Worm (Caenorhabditis elegans) whole organism, midembryonic: ENCODE data around the gene M110.10.

Source experiments
- T22C8.4 ChIP-seq: fragments of 200-800 bp; sonication (Bioruptor generic); IDR thresholded peaks from 2 replicates; pipeline ENCODE4 v1.3.6; 2022; ENCODE audit warnings: missing genetic modification characterization, missing compliant biosample characterization
- flt-1 ChIP-seq: fragments of 200-800 bp; sonication (Bioruptor generic); IDR thresholded peaks from 2 replicates; pipeline ENCODE4 v1.3.6; 2022; ENCODE audit warnings: missing genetic modification characterization, missing compliant biosample characterization
- klf-2 ChIP-seq: fragments of 200-800 bp; sonication (Bioruptor generic); conservative IDR thresholded peaks from 2 replicates; pipeline ENCODE4 v1.3.6; 2022; ENCODE audit warnings: missing genetic modification reagents, missing genetic modification characterization, missing compliant biosample characterization
- med-1 ChIP-seq: sonication (generic microtip); optimal IDR thresholded peaks from 2 replicates; lab custom pipeline; 2017; ENCODE audit warnings: missing genetic modification characterization, mild to moderate bottlenecking, missing compliant biosample characterization, antibody characterized with exemption, missing genetic modification reagents; ENCODE audit not compliant: insufficient read depth
- ref-1 ChIP-seq: fragments of 200-800 bp; sonication (Bioruptor generic); conservative IDR thresholded peaks from 2 replicates; pipeline ENCODE4 v1.3.6; 2022; ENCODE audit warnings: missing genetic modification reagents, missing genetic modification characterization, missing compliant biosample characterization

DNA sequence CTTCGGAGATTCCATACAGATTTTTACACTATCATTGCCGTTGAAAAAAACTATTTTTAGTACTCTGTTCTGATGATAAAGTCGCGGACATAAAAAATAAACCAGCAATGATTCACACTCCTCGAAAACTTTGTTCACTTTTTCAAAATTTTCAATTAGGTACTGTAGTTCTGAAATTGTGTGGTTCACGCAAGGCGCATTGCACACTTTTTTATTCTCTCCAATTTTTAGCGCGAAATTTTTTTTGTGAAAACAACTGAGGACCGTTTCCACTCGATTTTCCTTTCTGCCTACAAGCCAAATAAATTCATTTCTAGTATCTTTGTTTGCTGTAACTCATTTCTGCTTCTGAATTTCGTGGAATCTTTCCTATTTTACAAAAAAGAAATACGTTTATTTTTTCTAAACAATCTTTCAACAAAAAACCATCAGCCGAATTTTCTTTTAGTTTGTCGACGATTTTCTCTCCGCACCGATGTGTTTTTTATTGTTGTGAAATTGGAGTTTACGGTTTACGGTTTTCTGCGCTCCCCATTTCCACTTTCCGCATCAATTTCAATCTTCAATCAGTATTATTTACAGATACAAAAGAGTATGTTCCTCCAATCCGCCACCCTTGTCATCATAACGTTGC lies 39.0 kb upstream of the M110.10 start, which contains the start of gene F35C11.5:
- no peak for TF ChIP-seq flt-1
- TF ChIP-seq T22C8.4, result no peak
- TF ChIP-seq med-1, result no peak
- no peak for TF ChIP-seq ref-1 (GFP tag; lab: Robert Waterston, UW)
- no peak for TF ChIP-seq klf-2 (GFP tag; lab: Robert Waterston, UW)
